Fruit fly (Drosophila melanogaster) whole organism, prepupa: ENCODE data around the gene CG14984.

ENCODE experiments used
- CG11762 ChIP-seq: fragments of 200-800 bp; sonication (Bioruptor generic); optimal IDR thresholded peaks from 3 replicates; lab custom pipeline; 2016; ENCODE audit warnings: missing biosample characterization, missing genetic modification characterization; ENCODE audit not compliant: insufficient read depth
- CG16779 ChIP-seq: fragments of 200-800 bp; sonication (Bioruptor generic); optimal IDR thresholded peaks from 3 replicates; lab custom pipeline; 2017; ENCODE audit warnings: missing biosample characterization, mild to moderate bottlenecking, missing genetic modification characterization
- CG8119 ChIP-seq: fragments of 200-800 bp; sonication (Bioruptor generic); IDR thresholded peaks from 3 replicates; pipeline ENCODE4 v1.3.6; 2022; ENCODE audit warnings: missing biosample characterization, missing genetic modification characterization
- CG8632 ChIP-seq: fragments of 200-800 bp; sonication (Bioruptor generic); optimal IDR thresholded peaks from 3 replicates; lab custom pipeline; 2016; ENCODE audit warnings: missing biosample characterization, missing genetic modification characterization
- Eip93F ChIP-seq: fragments of 200-800 bp; sonication (Bioruptor generic); optimal IDR thresholded peaks from 2 replicates; lab custom pipeline; 2016; ENCODE audit warnings: missing biosample characterization, mild to moderate bottlenecking, missing genetic modification characterization
- Lpt ChIP-seq: fragments of 200-800 bp; sonication (Bioruptor generic); optimal IDR thresholded peaks from 3 replicates; lab custom pipeline; 2016; ENCODE audit warnings: missing biosample characterization, missing genetic modification characterization
- Sox14 ChIP-seq: fragments of 200-800 bp; sonication (Bioruptor generic); optimal IDR thresholded peaks from 3 replicates; lab custom pipeline; 2016; ENCODE audit warnings: missing biosample characterization, missing genetic modification characterization
- ss ChIP-seq, 2 experiments: fragments of 200-800 bp; sonication (Bioruptor generic); optimal IDR thresholded peaks; 2 replicates in 1 of 2; 3 replicates in 1 of 2; lab custom pipeline; 2017 to 2018; ENCODE audit warnings: mild to moderate bottlenecking in 2 of 2, missing biosample characterization in 2 of 2, missing genetic modification characterization in 2 of 2, moderate library complexity in 1 of 2
- topi ChIP-seq: fragments of 200-800 bp; sonication (Bioruptor generic); optimal IDR thresholded peaks from 3 replicates; lab custom pipeline; 2016; ENCODE audit warnings: missing biosample characterization, missing genetic modification characterization

DNA sequence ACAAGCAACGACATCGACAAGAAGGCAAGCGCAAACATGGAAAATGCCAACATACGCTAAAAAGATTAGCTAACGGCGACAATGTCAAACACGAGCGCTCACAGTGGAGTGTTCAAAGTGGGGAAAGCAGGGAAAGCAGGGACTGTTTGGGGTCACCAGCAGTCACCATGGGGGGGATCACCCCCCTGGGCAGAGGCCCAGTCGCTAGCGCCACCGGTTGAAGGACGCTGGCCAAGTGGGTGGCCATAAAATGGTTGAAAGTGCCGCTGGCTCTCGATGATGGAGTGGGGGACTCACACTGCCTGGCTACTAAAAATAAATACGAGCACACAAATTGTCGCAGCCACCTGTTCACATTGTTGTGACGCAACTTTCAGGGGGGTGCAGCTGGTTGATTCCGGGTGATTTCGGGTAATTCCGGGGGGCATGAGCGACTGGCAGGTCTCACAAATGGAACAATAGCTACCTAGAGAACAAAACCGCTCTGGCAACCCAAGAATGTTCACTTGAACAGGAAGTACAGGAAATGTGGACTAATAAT lies 8.6 kb upstream of the CG14984 start:
- TF ChIP-seq Eip93F (GFP tag; lab: Kevin White, UChicago) (no peak), Lpt (GFP tag; lab: Kevin White, UChicago) (no peak), Sox14 (GFP tag; lab: Kevin White, UChicago) (no peak), CG11762 (no peak), ss (GFP tag; optimal IDR thresholded peaks at IDR 0.05; lab: Kevin White, UChicago) (no peak), CG8119 (GFP tag; lab: Robert Waterston, UW) (no peak), CG16779 (no peak), topi (no peak), CG8632 (GFP tag; lab: Kevin White, UChicago) (no peak)
